Worm (Caenorhabditis elegans): ENCODE results near the gene ugt-30.

ce11 chrV:15156504-15156903 lies 31.4 kb upstream of the ugt-30 start:
- TF ChIP-seq nhr-25 (tag; optimal IDR thresholded peaks at IDR 0.05) (no peak), nfya-1 (tag; optimal IDR thresholded peaks at IDR 0.05; ENCODE audit: insufficient read depth) (no peak), pqm-1 (tag; optimal IDR thresholded peaks at IDR 0.05) (no peak), nhr-11 (tag; optimal IDR thresholded peaks at IDR 0.05) (no peak), ZK546.5 (tag; optimal IDR thresholded peaks at IDR 0.05) (no peak), ceh-16 (tag; optimal IDR thresholded peaks at IDR 0.05) (no peak), pha-4 (tag; optimal IDR thresholded peaks at IDR 0.05) (no peak), aly-2 (tag; optimal IDR thresholded peaks at IDR 0.05) (no peak)

All from whole organism, L3 larva.